Worm (Caenorhabditis elegans): ENCODE measurements around the gene par-2.

DNA sequence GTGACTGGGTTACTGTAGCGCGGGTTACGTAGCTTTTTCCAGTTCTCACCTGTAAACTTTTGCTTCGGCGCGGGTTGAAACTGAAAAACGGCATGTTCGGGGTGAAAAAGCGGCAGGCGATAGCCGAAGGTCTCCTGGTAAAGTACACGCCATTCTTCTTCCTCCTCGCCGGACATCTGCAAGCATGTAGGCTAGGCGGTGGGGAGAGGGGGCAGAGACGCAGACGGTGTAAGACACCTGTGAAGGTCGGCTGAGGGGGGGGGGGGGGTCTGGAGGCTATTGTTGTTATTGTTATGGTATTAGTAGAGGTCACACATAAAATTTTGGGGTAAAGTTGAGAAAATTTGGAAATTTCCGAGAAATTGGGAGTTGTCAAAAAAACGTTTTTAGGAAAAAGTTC, 28.1 kb upstream of the par-2 start, which contains the start of gene fbxo-11.2:
- TF ChIP-seq him-1 (tag; optimal IDR thresholded peaks at IDR 0.05) = no peak
- TF ChIP-seq W03F9.2 (tag; optimal IDR thresholded peaks at IDR 0.05) = no peak

Data from whole organism, L4/young adult.